Fruit fly (Drosophila melanogaster): ENCODE data around the gene CG43843.
A peak's percentile ranks its signal among the peaks of the same experiment; 100 is the strongest.

Gene CG43843

dm6 chrX:18409938-18410337 lies 50.3 kb downstream of the CG43843 start, which contains the start of gene Nt5b (continued):
- TF ChIP-seq kay (GFP tag; optimal IDR thresholded peaks at IDR 0.05) (no peak), bbx (GFP tag; IDR thresholded peaks at IDR 0.05; ENCODE audit: partially characterized antibody) (peak; percentile 31; the same call in 1 of the 2 replicates), Doc2 (GFP tag; IDR thresholded peaks at IDR 0.05) (no peak), CG16779 (GFP tag; IDR thresholded peaks at IDR 0.05) (no peak), vnd (GFP tag; IDR thresholded peaks at IDR 0.05; ENCODE audit: partially characterized antibody) (0 out of 3 replicates have a peak, but pooled peaks have one; percentile 46), zen2 (GFP tag; IDR thresholded peaks at IDR 0.05; ENCODE audit: partially characterized antibody) (0 out of 3 replicates have a peak, but pooled peaks have one; percentile 24), vfl (GFP tag; optimal IDR thresholded peaks at IDR 0.05) (no peak), D19A (tag; optimal IDR thresholded peaks at IDR 0.05) (no peak), knrl (GFP tag; IDR thresholded peaks at IDR 0.05; ENCODE audit: partially characterized antibody) (peak; percentile 34; the same call in 1 of the 3 replicates), CG18011 (GFP tag; optimal IDR thresholded peaks at IDR 0.05) (no peak), CG8290 (GFP tag; optimal IDR thresholded peaks at IDR 0.05) (peak; percentile 28), CG8290 (tag; optimal IDR thresholded peaks at IDR 0.05) (peak in 1 of 2 experiments; percentile 4), CG7372 (GFP tag; IDR thresholded peaks at IDR 0.05) (no peak), Max (GFP tag; optimal IDR thresholded peaks at IDR 0.05) (no peak), cg (GFP tag; optimal IDR thresholded peaks at IDR 0.05) (no peak), Dp (GFP tag; optimal IDR thresholded peaks at IDR 0.05) (peak; percentile 79), CG9215 (GFP tag; IDR thresholded peaks at IDR 0.05) (peak; percentile 86), CG34224 (GFP tag; IDR thresholded peaks at IDR 0.05; ENCODE audit: partially characterized antibody) (peak; percentile 15; the same call in 1 of the 3 replicates), CG7745 (tag; optimal IDR thresholded peaks at IDR 0.05) (no peak), Camta (GFP tag; optimal IDR thresholded peaks at IDR 0.05) (no peak), slp2 (GFP tag; optimal IDR thresholded peaks at IDR 0.05) (no peak)

DNA sequence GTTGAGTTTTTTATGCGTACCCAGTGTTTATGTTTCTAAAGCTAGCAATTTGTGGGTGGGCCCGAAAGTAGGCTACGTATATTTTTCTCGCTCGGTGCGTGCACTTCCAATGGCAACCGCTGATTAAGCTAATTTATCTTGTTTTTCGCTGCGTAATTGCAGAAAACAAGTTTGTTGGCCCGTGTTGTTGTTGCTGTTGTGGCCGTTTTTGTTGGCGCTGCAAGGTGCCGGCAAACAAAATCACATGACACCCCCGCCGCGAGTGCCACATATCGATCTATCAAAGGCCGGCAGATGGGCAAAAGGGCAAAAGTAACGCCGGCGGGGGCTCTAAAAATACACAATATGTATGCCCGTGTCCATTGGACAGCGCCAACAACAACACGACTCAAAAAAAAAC lies 50.8 kb downstream of the CG43843 start:
- no peak for TF ChIP-seq Optix (GFP tag; IDR thresholded peaks at IDR 0.05)
- no peak for TF ChIP-seq Rfx (GFP tag; IDR thresholded peaks at IDR 0.05)
- no peak for TF ChIP-seq CG4854 (GFP tag; optimal IDR thresholded peaks at IDR 0.05)
- no peak for TF ChIP-seq CG8281 (tag; optimal IDR thresholded peaks at IDR 0.05)
- TF ChIP-seq CG16815 (GFP tag; optimal IDR thresholded peaks at IDR 0.05): no peak
- TF ChIP-seq tap (tag; optimal IDR thresholded peaks at IDR 0.05): no peak
- TF ChIP-seq Med (GFP tag): peak; percentile 53
- no peak for TF ChIP-seq CG18764 (GFP tag; optimal IDR thresholded peaks at IDR 0.05)
- no peak for TF ChIP-seq CG2889 (GFP tag; IDR thresholded peaks at IDR 0.05)
- TF ChIP-seq Nf-YB (GFP tag; optimal IDR thresholded peaks at IDR 0.05): no peak
- TF ChIP-seq bsh (GFP tag; optimal IDR thresholded peaks at IDR 0.05): no peak
- no peak for TF ChIP-seq vfl (GFP tag; optimal IDR thresholded peaks at IDR 0.05)
- no peak for TF ChIP-seq Trl (optimal IDR thresholded peaks at IDR 0.05)
- TF ChIP-seq Trl (GFP tag; optimal IDR thresholded peaks at IDR 0.05): no peak
- no peak for TF ChIP-seq CG8388 (GFP tag; optimal IDR thresholded peaks at IDR 0.05)
- TF ChIP-seq stwl (tag; optimal IDR thresholded peaks at IDR 0.05): no peak
- TF ChIP-seq exex (tag; optimal IDR thresholded peaks at IDR 0.05): no peak
- TF ChIP-seq Hey (tag; optimal IDR thresholded peaks at IDR 0.05): no peak
- peak; percentile 72 for TF ChIP-seq onecut (GFP tag; IDR thresholded peaks at IDR 0.05)
- TF ChIP-seq crol (GFP tag; IDR thresholded peaks at IDR 0.05): peak; percentile 27; the same call in 1 of the 2 replicates
- TF ChIP-seq wor (GFP tag; IDR thresholded peaks at IDR 0.05): no peak
- TF ChIP-seq br (optimal IDR thresholded peaks at IDR 0.05): no peak
- TF ChIP-seq CG13624 (GFP tag; optimal IDR thresholded peaks at IDR 0.05): no peak
- TF ChIP-seq croc (GFP tag; conservative IDR thresholded peaks at IDR 0.05): no peak
- TF ChIP-seq Sry-δ (GFP tag; optimal IDR thresholded peaks at IDR 0.05): no peak
- peak; percentile 54 for TF ChIP-seq Vsx1 (GFP tag; optimal IDR thresholded peaks at IDR 0.05)
- no peak for TF ChIP-seq CG7963 (GFP tag; IDR thresholded peaks at IDR 0.05; ENCODE audit: partially characterized antibody)
